Worm (Caenorhabditis elegans) whole organism, mixed stage, embryonic: Measurements from ENCODE around the gene erfa-3.

Experiments
- M03D4.4 ChIP-seq: sonication (generic microtip); optimal IDR thresholded peaks from 2 replicates; lab custom pipeline; 2017; ENCODE audit warnings: mild to moderate bottlenecking, missing genetic modification characterization, missing compliant biosample characterization
- blmp-1 ChIP-seq: fragments of 150-350 bp; optimal IDR thresholded peaks from 2 replicates; lab custom pipeline; 2014; ENCODE audit warnings: missing biosample characterization, missing genetic modification characterization
- ceh-39 ChIP-seq: fragments of 150-350 bp; optimal IDR thresholded peaks from 2 replicates; lab custom pipeline; 2014; ENCODE audit warnings: missing biosample characterization, missing genetic modification characterization
- ceh-43 ChIP-seq: fragments of 200-800 bp; sonication (Bioruptor generic); optimal IDR thresholded peaks from 2 replicates; lab custom pipeline; 2018; ENCODE audit warnings: mild to moderate bottlenecking, missing genetic modification characterization, moderate library complexity, missing compliant biosample characterization
- ceh-83 ChIP-seq: fragments of 200-800 bp; sonication (Bioruptor generic); optimal IDR thresholded peaks from 2 replicates; lab custom pipeline; 2018; ENCODE audit warnings: mild to moderate bottlenecking, missing genetic modification characterization, missing compliant biosample characterization
- drap-1 ChIP-seq: fragments of 200-800 bp; sonication (Bioruptor generic); optimal IDR thresholded peaks from 3 replicates; lab custom pipeline; 2018; ENCODE audit warnings: mild to moderate bottlenecking, missing genetic modification characterization, missing compliant biosample characterization
- elt-1 ChIP-seq: sonication (generic microtip); optimal IDR thresholded peaks from 2 replicates; lab custom pipeline; 2017; ENCODE audit warnings: missing genetic modification characterization, mild to moderate bottlenecking, missing compliant biosample characterization, antibody characterized with exemption, moderate library complexity, borderline replicate concordance; ENCODE audit not compliant: insufficient read depth
- flh-1 ChIP-seq: fragments of 200-800 bp; sonication (Bioruptor generic); optimal IDR thresholded peaks from 2 replicates; lab custom pipeline; 2018; ENCODE audit warnings: mild to moderate bottlenecking, missing genetic modification characterization, moderate library complexity, missing compliant biosample characterization
- ham-2 ChIP-seq: fragments of 200-800 bp; sonication (Bioruptor generic); optimal IDR thresholded peaks from 2 replicates; lab custom pipeline; 2018; ENCODE audit warnings: mild to moderate bottlenecking, missing genetic modification characterization, missing compliant biosample characterization
- hlh-1 ChIP-seq: fragments of 150-350 bp; optimal IDR thresholded peaks from 2 replicates; lab custom pipeline; 2014; ENCODE audit warnings: missing biosample characterization, missing genetic modification reagents, missing genetic modification characterization
- lin-13 ChIP-seq: fragments of 150-350 bp; optimal IDR thresholded peaks from 2 replicates; lab custom pipeline; 2014; ENCODE audit warnings: missing biosample characterization, missing genetic modification characterization
- lin-32 ChIP-seq: fragments of 200-800 bp; sonication (Bioruptor generic); optimal IDR thresholded peaks from 2 replicates; lab custom pipeline; 2018; ENCODE audit warnings: mild to moderate bottlenecking, missing genetic modification characterization, missing compliant biosample characterization
- mab-5 ChIP-seq: fragments of 150-350 bp; optimal IDR thresholded peaks from 2 replicates; lab custom pipeline; 2014; ENCODE audit warnings: missing biosample characterization, missing genetic modification characterization
- mep-1 ChIP-seq: fragments of 150-350 bp; optimal IDR thresholded peaks from 2 replicates; lab custom pipeline; 2017; ENCODE audit warnings: missing biosample characterization, missing genetic modification reagents, missing genetic modification characterization, inconsistent platforms
- mls-2 ChIP-seq: sonication (generic microtip); optimal IDR thresholded peaks from 2 replicates; lab custom pipeline; 2016; ENCODE audit warnings: mild to moderate bottlenecking, missing genetic modification characterization, moderate library complexity, missing compliant biosample characterization
- nhr-12 ChIP-seq: fragments of 150-350 bp; optimal IDR thresholded peaks from 2 replicates; lab custom pipeline; 2014; ENCODE audit warnings: missing biosample characterization, missing genetic modification characterization
- nhr-2 ChIP-seq: fragments of 150-350 bp; optimal IDR thresholded peaks from 2 replicates; lab custom pipeline; 2014; ENCODE audit warnings: missing biosample characterization, missing genetic modification characterization
- nhr-237 ChIP-seq: fragments of 150-350 bp; optimal IDR thresholded peaks from 2 replicates; lab custom pipeline; 2014; ENCODE audit warnings: missing biosample characterization, missing genetic modification characterization
- nhr-28 ChIP-seq: fragments of 150-350 bp; optimal IDR thresholded peaks from 2 replicates; lab custom pipeline; 2014; ENCODE audit warnings: missing biosample characterization, missing genetic modification characterization
- nhr-76 ChIP-seq: sonication (generic microtip); optimal IDR thresholded peaks from 2 replicates; lab custom pipeline; 2017; ENCODE audit warnings: missing biosample characterization, missing genetic modification characterization
- pha-4 ChIP-seq: fragments of 150-350 bp; optimal IDR thresholded peaks from 2 replicates; lab custom pipeline; 2018; ENCODE audit warnings: missing biosample characterization, missing genetic modification reagents, missing genetic modification characterization
- snpc-4 ChIP-seq: fragments of 150-350 bp; optimal IDR thresholded peaks from 2 replicates; lab custom pipeline; 2014; ENCODE audit warnings: missing biosample characterization, missing genetic modification characterization
- sptf-1 ChIP-seq: sonication (generic microtip); optimal IDR thresholded peaks from 2 replicates; lab custom pipeline; 2017; ENCODE audit warnings: mild to moderate bottlenecking, missing genetic modification characterization, moderate library complexity, missing compliant biosample characterization
- tbx-8 ChIP-seq: fragments of 200-800 bp; sonication (Bioruptor generic); optimal IDR thresholded peaks from 2 replicates; lab custom pipeline; 2018; ENCODE audit warnings: mild to moderate bottlenecking, missing genetic modification characterization, moderate library complexity, missing compliant biosample characterization
- unc-120 ChIP-seq: sonication (generic microtip); optimal IDR thresholded peaks from 2 replicates; lab custom pipeline; 2017; ENCODE audit warnings: missing genetic modification characterization, missing compliant biosample characterization; ENCODE audit not compliant: poor library complexity, severe bottlenecking
- unc-39 ChIP-seq: fragments of 150-350 bp; optimal IDR thresholded peaks from 2 replicates; lab custom pipeline; 2014; ENCODE audit warnings: missing biosample characterization, missing genetic modification characterization
- unc-62 ChIP-seq: fragments of 150-350 bp; optimal IDR thresholded peaks from 2 replicates; lab custom pipeline; 2014; ENCODE audit warnings: missing biosample characterization, missing genetic modification reagents, missing genetic modification characterization
- zip-8 ChIP-seq: fragments of 150-350 bp; optimal IDR thresholded peaks from 2 replicates; lab custom pipeline; 2014; ENCODE audit warnings: missing biosample characterization, missing genetic modification characterization
- ztf-11 ChIP-seq: fragments of 150-350 bp; optimal IDR thresholded peaks from 2 replicates; lab custom pipeline; 2014; ENCODE audit warnings: missing biosample characterization, missing genetic modification characterization

erfa-3 gene

ce11 chrV:11063115-11063514 is 49.8 kb downstream of the erfa-3 start, which contains the start of gene T04C12.9:
TSS of gene T04C12.9 (minus strand) at chrV:11063215.
- no peak for TF ChIP-seq ceh-39 (tag; lab: Kevin White, UChicago)
- no peak for TF ChIP-seq ceh-83 (GFP tag; lab: Kevin White, UChicago)
- no peak for TF ChIP-seq ceh-43 (GFP tag; lab: Kevin White, UChicago)
- no peak for TF ChIP-seq drap-1 (GFP tag; lab: Kevin White, UChicago)
- no peak for TF ChIP-seq nhr-2 (tag; lab: Kevin White, UChicago)
- TF ChIP-seq pha-4: no peak
- no peak for TF ChIP-seq tbx-8 (GFP tag; lab: Kevin White, UChicago)
- TF ChIP-seq nhr-12 (tag; lab: Kevin White, UChicago): no peak
- TF ChIP-seq hlh-1 (tag; lab: Kevin White, UChicago): no peak
- TF ChIP-seq unc-62: no peak
- TF ChIP-seq nhr-76 (tag; lab: Kevin White, UChicago): no peak
- no peak for TF ChIP-seq nhr-28
- no peak for TF ChIP-seq mab-5 (tag; lab: Kevin White, UChicago)
- no peak for TF ChIP-seq ham-2 (GFP tag; lab: Kevin White, UChicago)
- no peak for TF ChIP-seq elt-1 (tag; lab: Kevin White, UChicago)

- TF ChIP-seq nhr-12 (tag; lab: Kevin White, UChicago): no peak
- no peak for TF ChIP-seq hlh-1 (tag; lab: Kevin White, UChicago)
- no peak for TF ChIP-seq flh-1 (GFP tag; lab: Kevin White, UChicago)
- TF ChIP-seq blmp-1: no peak
- no peak for TF ChIP-seq sptf-1 (tag; lab: Kevin White, UChicago)
- no peak for TF ChIP-seq ztf-11 (tag; lab: Kevin White, UChicago)
- TF ChIP-seq mls-2: no peak
- no peak for TF ChIP-seq drap-1 (GFP tag; lab: Kevin White, UChicago)
- TF ChIP-seq lin-32 (GFP tag; lab: Kevin White, UChicago): no peak
- no peak for TF ChIP-seq M03D4.4
- no peak for TF ChIP-seq ceh-43 (GFP tag; lab: Kevin White, UChicago)
- TF ChIP-seq nhr-237 (tag; lab: Kevin White, UChicago): no peak
- no peak for TF ChIP-seq snpc-4 (tag; lab: Kevin White, UChicago)
- TF ChIP-seq nhr-76 (tag; lab: Kevin White, UChicago): no peak
- no peak for TF ChIP-seq unc-39 (tag; lab: Kevin White, UChicago)
- no peak for TF ChIP-seq nhr-2 (tag; lab: Kevin White, UChicago)
- no peak for TF ChIP-seq zip-8 (tag; lab: Kevin White, UChicago)
- TF ChIP-seq lin-13 (tag; lab: Kevin White, UChicago): no peak
- no peak for TF ChIP-seq mep-1 (tag; lab: Kevin White, UChicago)
Observed at ce11 chrV:11061887-11062286, 51.0 kb downstream of the erfa-3 start.

DNA sequence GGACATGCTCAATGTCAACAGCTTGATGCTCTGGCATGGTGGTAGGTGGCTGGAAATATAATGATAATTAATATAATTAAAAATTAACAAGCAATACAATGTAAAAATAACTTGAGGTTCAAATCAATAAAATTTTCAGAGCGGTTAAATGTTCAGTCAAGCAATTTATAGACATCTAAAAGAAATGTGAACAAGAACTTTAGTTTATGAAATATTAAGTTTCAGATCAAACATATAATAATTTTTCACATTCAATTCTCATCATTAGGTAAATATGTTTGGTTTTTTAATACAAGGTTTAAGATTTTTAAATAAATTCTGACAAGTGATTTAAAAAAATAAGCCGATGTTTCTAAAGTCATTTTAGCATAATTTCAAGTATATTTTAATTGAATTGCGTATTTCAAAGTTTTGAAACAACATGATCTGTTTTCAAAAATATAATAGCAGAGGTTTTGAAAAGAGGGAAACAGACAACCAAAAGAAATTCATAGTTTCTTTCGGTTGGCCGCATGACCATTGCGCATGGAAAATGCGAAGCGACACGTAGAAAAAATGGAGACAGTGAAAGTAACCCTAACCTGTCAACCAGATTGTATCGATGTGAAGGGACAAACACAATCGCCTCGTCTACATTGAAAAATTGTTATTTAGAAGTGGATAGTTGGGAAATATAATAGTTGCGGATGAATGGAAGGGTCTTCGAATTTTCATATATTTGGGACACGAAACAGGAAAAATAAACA is 52.5 kb downstream of the erfa-3 start, which contains the start of gene T04C12.11:
TSS of gene T04C12.11 (minus strand) at position 51 of the 746 bp plus-strand sequence.
- no peak for TF ChIP-seq mep-1 (tag; lab: Kevin White, UChicago)
- no peak for TF ChIP-seq ztf-11 (tag; lab: Kevin White, UChicago)
- no peak for TF ChIP-seq nhr-237 (tag; lab: Kevin White, UChicago)
- no peak for TF ChIP-seq sptf-1 (tag; lab: Kevin White, UChicago)
- no peak for TF ChIP-seq unc-120 (tag; lab: Kevin White, UChicago)
- TF ChIP-seq nhr-28: no peak
- no peak for TF ChIP-seq mab-5 (tag; lab: Kevin White, UChicago)
- TF ChIP-seq M03D4.4: no peak
- no peak for TF ChIP-seq lin-13 (tag; lab: Kevin White, UChicago)
- TF ChIP-seq blmp-1: no peak
- no peak for TF ChIP-seq unc-39 (tag; lab: Kevin White, UChicago)
- no peak for TF ChIP-seq pha-4
- no peak for TF ChIP-seq hlh-1 (tag; lab: Kevin White, UChicago)
